Worm (Caenorhabditis elegans) whole organism, young adult: Measurements from ENCODE around the gene rbm-28.

ENCODE experiments used
- F49E8.2 ChIP-seq: sonication (generic microtip); optimal IDR thresholded peaks from 3 replicates; lab custom pipeline; 2017; ENCODE audit warnings: missing genetic modification characterization, mild to moderate bottlenecking, missing compliant biosample characterization, antibody characterized with exemption, moderate library complexity; ENCODE audit not compliant: insufficient read depth
- atf-7 ChIP-seq: sonication (generic microtip); optimal IDR thresholded peaks from 2 replicates; lab custom pipeline; 2017; ENCODE audit warnings: mild to moderate bottlenecking, missing genetic modification characterization, missing compliant biosample characterization
- ceh-79 ChIP-seq: sonication (generic microtip); optimal IDR thresholded peaks from 2 replicates; lab custom pipeline; 2017; ENCODE audit warnings: mild to moderate bottlenecking, missing genetic modification characterization, missing compliant biosample characterization
- ets-4 ChIP-seq: fragments of 200-800 bp; sonication (Bioruptor generic); optimal IDR thresholded peaks from 2 replicates; lab custom pipeline; 2018; ENCODE audit warnings: mild to moderate bottlenecking, missing genetic modification characterization, missing compliant biosample characterization
- nhr-179 ChIP-seq: sonication (generic microtip); optimal IDR thresholded peaks from 2 replicates; lab custom pipeline; 2016; ENCODE audit warnings: mild to moderate bottlenecking, missing genetic modification characterization, missing compliant biosample characterization
- nhr-27 ChIP-seq: fragments of 200-800 bp; sonication (Bioruptor generic); optimal IDR thresholded peaks from 2 replicates; lab custom pipeline; 2018; ENCODE audit warnings: mild to moderate bottlenecking, missing genetic modification characterization, moderate library complexity, missing compliant biosample characterization
- snpc-4 ChIP-seq, 5 experiments: fragments of 150-350 bp in 1 of 5; sonication (generic microtip) in 4 of 5; optimal IDR thresholded peaks; 2 replicates each; lab custom pipeline; 2014 to 2018; ENCODE audit warnings: missing genetic modification characterization in 5 of 5, missing biosample characterization in 3 of 5, antibody characterized with exemption in 2 of 5, mild to moderate bottlenecking in 2 of 5, missing compliant biosample characterization in 2 of 5, missing genotype in 2 of 5, moderate library complexity in 2 of 5, missing genetic modification reagents in 1 of 5
- somi-1 ChIP-seq: fragments of 200-800 bp; sonication (Bioruptor generic); optimal IDR thresholded peaks from 2 replicates; lab custom pipeline; 2018; ENCODE audit warnings: mild to moderate bottlenecking, missing genetic modification characterization, missing compliant biosample characterization
- unc-130 ChIP-seq: sonication (generic microtip); optimal IDR thresholded peaks from 2 replicates; lab custom pipeline; 2016; ENCODE audit warnings: missing genetic modification reagents, missing genetic modification characterization, missing compliant biosample characterization
- unc-62 ChIP-seq: fragments of 150-350 bp; optimal IDR thresholded peaks from 2 replicates; lab custom pipeline; 2014; ENCODE audit warnings: missing biosample characterization, missing genetic modification reagents, missing genetic modification characterization

DNA sequence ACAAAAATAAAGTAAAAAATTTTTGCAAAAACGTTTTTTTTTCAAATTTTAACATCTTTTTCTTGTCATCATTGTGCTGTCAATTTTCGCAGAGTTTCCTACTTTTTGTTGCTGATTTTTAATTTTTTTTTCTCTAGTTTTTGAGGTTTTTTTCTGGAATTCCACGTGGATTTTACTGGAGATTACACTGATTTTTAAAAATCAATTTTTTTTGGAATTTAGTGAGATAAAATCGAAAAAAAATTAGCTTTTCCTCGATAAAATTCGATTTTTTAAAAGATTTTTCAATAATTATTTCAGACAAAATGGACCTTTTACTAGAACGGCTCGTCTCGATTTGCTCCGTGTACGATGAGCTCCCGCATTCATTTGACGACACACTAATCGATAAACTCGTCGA, 12.6 kb downstream of the rbm-28 start, which contains the start of gene R05H10.3:
- TF ChIP-seq nhr-179 (tag; lab: Kevin White, UChicago) (no peak), somi-1 (GFP tag; lab: Kevin White, UChicago) (no peak), ceh-79 (no peak), F49E8.2 (tag; lab: Kevin White, UChicago) (no peak), snpc-4 (GFP tag; optimal IDR thresholded peaks at IDR 0.05; lab: Kevin White, UChicago) (no peak), snpc-4 (tag; optimal IDR thresholded peaks at IDR 0.05; lab: Kevin White, UChicago) (no peak), unc-130 (GFP tag; lab: Kevin White, UChicago) (no peak), nhr-27 (no peak), ets-4 (GFP tag; lab: Kevin White, UChicago) (no peak), atf-7 (tag; lab: Kevin White, UChicago) (no peak), unc-62 (GFP tag; lab: Kevin White, UChicago) (no peak)
